Worm (Caenorhabditis elegans) whole organism, late embryonic: Measurements from ENCODE around the gene F22H10.11.

Experiments
- T23F11.4 ChIP-seq: fragments of 200-800 bp; sonication (Bioruptor generic); optimal IDR thresholded peaks from 2 replicates; lab custom pipeline; 2018; ENCODE audit warnings: mild to moderate bottlenecking, missing genetic modification characterization, missing compliant biosample characterization
- ceh-45 ChIP-seq: fragments of 200-800 bp; sonication (Bioruptor generic); IDR thresholded peaks from 2 replicates; pipeline ENCODE4 v1.3.6; 2022; ENCODE audit warnings: missing genetic modification reagents, missing genetic modification characterization, missing compliant biosample characterization

DNA sequence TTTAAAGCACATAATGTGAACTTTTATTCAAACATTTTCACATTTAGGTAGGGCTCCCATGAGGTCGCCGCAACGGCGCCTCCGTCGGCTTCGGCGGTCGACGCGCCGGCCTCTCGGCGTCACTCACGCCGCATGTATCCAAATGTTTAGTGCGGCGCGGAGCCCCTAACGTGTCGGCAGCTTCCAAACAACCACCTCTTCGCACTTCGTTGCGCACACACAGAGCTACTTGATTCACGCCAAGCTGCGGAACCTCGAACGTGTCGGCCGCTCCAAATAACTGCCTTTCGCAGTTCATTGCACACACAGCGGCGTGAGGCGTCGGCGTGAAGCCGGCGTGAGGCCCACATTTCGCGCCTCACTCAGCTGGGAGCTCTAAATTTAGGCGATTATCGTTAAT, 3.2 kb upstream of the F22H10.11 start, which contains the start of gene F22H10.6:
- TF ChIP-seq T23F11.4, result no peak
- TF ChIP-seq ceh-45 (GFP tag; lab: Robert Waterston, UW), result no peak
